Worm (Caenorhabditis elegans) whole organism, midembryonic: Measurements from ENCODE around the gene str-102.

ENCODE experiments used
- T22C8.4 ChIP-seq: fragments of 200-800 bp; sonication (Bioruptor generic); IDR thresholded peaks from 2 replicates; pipeline ENCODE4 v1.3.6; 2022; ENCODE audit warnings: missing genetic modification characterization, missing compliant biosample characterization
- cog-1 ChIP-seq: sonication (generic microtip); optimal IDR thresholded peaks from 2 replicates; lab custom pipeline; 2016; ENCODE audit warnings: missing genetic modification characterization, missing compliant biosample characterization
- flt-1 ChIP-seq: fragments of 200-800 bp; sonication (Bioruptor generic); IDR thresholded peaks from 2 replicates; pipeline ENCODE4 v1.3.6; 2022; ENCODE audit warnings: missing genetic modification characterization, missing compliant biosample characterization
- klf-2 ChIP-seq: fragments of 200-800 bp; sonication (Bioruptor generic); conservative IDR thresholded peaks from 2 replicates; pipeline ENCODE4 v1.3.6; 2022; ENCODE audit warnings: missing genetic modification reagents, missing genetic modification characterization, missing compliant biosample characterization
- med-1 ChIP-seq: sonication (generic microtip); optimal IDR thresholded peaks from 2 replicates; lab custom pipeline; 2017; ENCODE audit warnings: missing genetic modification characterization, mild to moderate bottlenecking, missing compliant biosample characterization, antibody characterized with exemption, missing genetic modification reagents; ENCODE audit not compliant: insufficient read depth
- ref-1 ChIP-seq: fragments of 200-800 bp; sonication (Bioruptor generic); conservative IDR thresholded peaks from 2 replicates; pipeline ENCODE4 v1.3.6; 2022; ENCODE audit warnings: missing genetic modification reagents, missing genetic modification characterization, missing compliant biosample characterization
- tab-1 ChIP-seq: fragments of 200-800 bp; sonication (Bioruptor generic); IDR thresholded peaks from 2 replicates; pipeline ENCODE4 v1.3.6; 2022; ENCODE audit warnings: missing genetic modification characterization, missing compliant biosample characterization
- ztf-23 ChIP-seq: fragments of 200-800 bp; sonication (Bioruptor generic); IDR thresholded peaks from 2 replicates; pipeline ENCODE4 v1.3.6; 2022; ENCODE audit warnings: missing genetic modification reagents, missing genetic modification characterization, missing compliant biosample characterization
- ztf-29 ChIP-seq: fragments of 200-800 bp; sonication (Bioruptor generic); IDR thresholded peaks from 2 replicates; pipeline ENCODE4 v1.3.6; 2022; ENCODE audit warnings: missing genetic modification reagents, missing genetic modification characterization, missing compliant biosample characterization

Gene str-102

DNA sequence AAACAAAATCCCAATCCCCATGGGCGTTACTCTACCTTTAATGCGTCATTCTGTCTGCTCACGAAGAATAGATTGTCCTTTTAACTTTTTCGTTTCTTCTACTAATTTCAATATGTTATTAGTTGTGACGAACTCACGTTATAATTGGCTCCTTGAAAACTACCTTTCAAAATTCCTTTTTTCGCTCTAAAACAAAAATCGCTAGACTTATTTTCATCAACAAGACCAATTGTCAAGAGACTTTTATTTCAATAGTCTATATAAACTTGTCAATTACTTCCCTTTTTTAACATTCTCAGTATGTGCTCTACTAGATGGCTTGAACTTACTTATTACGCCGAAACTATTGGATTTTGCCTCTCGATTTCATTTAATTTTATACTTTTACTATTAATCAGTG is at the start of gene str-102:
str-102 (plus strand) TSS at position 301 of the 400 bp plus-strand sequence.
- no peak for TF ChIP-seq cog-1
- no peak for TF ChIP-seq ztf-29 (GFP tag; lab: Robert Waterston, UW)
- TF ChIP-seq klf-2, result no peak
- no peak for TF ChIP-seq ztf-23 (GFP tag; lab: Robert Waterston, UW)
- no peak for TF ChIP-seq T22C8.4 (GFP tag; lab: Robert Waterston, UW)
- no peak for TF ChIP-seq ref-1 (GFP tag; lab: Robert Waterston, UW)
- no peak for TF ChIP-seq tab-1 (GFP tag; lab: Robert Waterston, UW)
- no peak for TF ChIP-seq med-1
- no peak for TF ChIP-seq flt-1 (GFP tag; lab: Robert Waterston, UW)

DNA sequence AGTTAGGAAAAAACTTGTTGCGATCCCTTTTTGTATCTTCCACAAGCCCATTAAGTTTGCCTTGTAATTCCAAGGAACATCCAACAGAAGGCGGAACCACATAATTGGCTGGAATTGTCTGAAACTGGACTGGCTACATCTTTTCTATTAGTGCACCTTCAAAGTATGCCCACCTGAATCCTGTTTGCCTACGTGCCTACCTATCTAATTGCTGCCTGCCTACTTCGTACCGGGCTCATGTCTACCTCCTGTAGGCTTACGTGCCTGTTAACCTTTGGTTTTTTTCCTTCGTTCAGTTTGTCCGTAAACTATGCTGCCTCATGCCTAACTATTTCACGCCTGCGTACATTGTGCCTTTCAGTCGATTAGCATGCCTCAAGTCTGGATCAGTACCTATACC is 47.4 kb upstream of the str-102 start, which contains the start of gene wrt-7:
wrt-7 (minus strand) TSS at position 101 of the 400 bp plus-strand sequence.
- TF ChIP-seq flt-1 (GFP tag; lab: Robert Waterston, UW) (no peak), ref-1 (GFP tag; lab: Robert Waterston, UW) (no peak), klf-2 (no peak), tab-1 (GFP tag; lab: Robert Waterston, UW) (no peak), med-1 (no peak), ztf-29 (GFP tag; lab: Robert Waterston, UW) (no peak), ztf-23 (GFP tag; lab: Robert Waterston, UW) (no peak), cog-1 (no peak), T22C8.4 (GFP tag; lab: Robert Waterston, UW) (no peak)

ce11 chrV:15339363-15339762 is 45.5 kb upstream of the str-102 start, which contains the start of gene clec-228:
clec-228 (minus strand) TSS chrV:15339463.
- TF ChIP-seq klf-2 (no peak), med-1 (no peak), cog-1 (no peak), T22C8.4 (GFP tag; lab: Robert Waterston, UW) (no peak), ztf-29 (GFP tag; lab: Robert Waterston, UW) (no peak), flt-1 (GFP tag; lab: Robert Waterston, UW) (no peak), ztf-23 (GFP tag; lab: Robert Waterston, UW) (no peak), ref-1 (GFP tag; lab: Robert Waterston, UW) (no peak), tab-1 (GFP tag; lab: Robert Waterston, UW) (no peak)

ce11 chrV:15341404-15341803 is 43.4 kb upstream of the str-102 start, which contains the start of gene clec-229:
clec-229 (minus strand) TSS chrV:15341504.
- no peak for TF ChIP-seq ref-1 (GFP tag; lab: Robert Waterston, UW)
- no peak for TF ChIP-seq cog-1
- no peak for TF ChIP-seq klf-2
- TF ChIP-seq ztf-23 (GFP tag; lab: Robert Waterston, UW), result no peak
- no peak for TF ChIP-seq T22C8.4 (GFP tag; lab: Robert Waterston, UW)
- TF ChIP-seq ztf-29 (GFP tag; lab: Robert Waterston, UW), result no peak
- no peak for TF ChIP-seq flt-1 (GFP tag; lab: Robert Waterston, UW)
- TF ChIP-seq tab-1 (GFP tag; lab: Robert Waterston, UW), result no peak
- TF ChIP-seq med-1, result no peak

- TF ChIP-seq ztf-29 (GFP tag; lab: Robert Waterston, UW) (no peak), flt-1 (GFP tag; lab: Robert Waterston, UW) (no peak), med-1 (no peak), cog-1 (no peak), ref-1 (GFP tag; lab: Robert Waterston, UW) (no peak), klf-2 (no peak), tab-1 (GFP tag; lab: Robert Waterston, UW) (no peak), ztf-23 (GFP tag; lab: Robert Waterston, UW) (no peak), T22C8.4 (GFP tag; lab: Robert Waterston, UW) (no peak)
These were observed 40.4 kb upstream of the str-102 start, which contains the start of gene wrt-8 for ce11 chrV:15344481-15344880. wrt-8 (minus strand) TSS chrV:15344581.

- TF ChIP-seq flt-1 (GFP tag; lab: Robert Waterston, UW), result no peak
These were observed 37.5 kb upstream of the str-102 start, which contains the start of gene C29F3.3 for ce11 chrV:15347292-15347691. C29F3.3 (minus strand) TSS chrV:15347392.

ce11 chrV:15349044-15349443 is 35.8 kb upstream of the str-102 start, which contains the start of gene clec-230:
clec-230 (minus strand) TSS chrV:15349144.
- no peak for TF ChIP-seq cog-1
- TF ChIP-seq flt-1 (GFP tag; lab: Robert Waterston, UW), result no peak
- TF ChIP-seq ztf-29 (GFP tag; lab: Robert Waterston, UW), result no peak
- TF ChIP-seq tab-1 (GFP tag; lab: Robert Waterston, UW), result no peak
- TF ChIP-seq klf-2, result no peak
- TF ChIP-seq ref-1 (GFP tag; lab: Robert Waterston, UW), result no peak
- TF ChIP-seq med-1, result no peak
- TF ChIP-seq ztf-23 (GFP tag; lab: Robert Waterston, UW), result no peak
- TF ChIP-seq T22C8.4 (GFP tag; lab: Robert Waterston, UW), result no peak

DNA sequence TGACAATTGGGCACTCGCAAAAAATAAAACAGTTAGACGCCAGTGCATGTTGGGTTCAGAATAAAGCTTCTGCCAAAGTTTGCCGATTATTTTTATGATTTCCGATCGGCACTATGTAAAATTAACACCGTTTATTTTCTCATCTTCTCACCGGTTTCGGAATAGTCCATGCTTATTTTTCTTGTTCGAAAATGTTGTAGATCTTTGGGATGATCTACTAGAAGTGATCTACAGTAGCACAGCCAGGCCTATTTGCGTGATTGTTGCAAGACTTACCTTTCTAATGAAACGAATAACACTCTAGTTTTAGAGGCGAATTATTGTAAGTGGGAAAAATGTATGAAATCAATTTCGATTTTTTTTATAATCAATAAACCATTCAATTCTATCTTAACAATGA is 34.2 kb upstream of the str-102 start, which contains the start of gene clec-231:
clec-231 (minus strand) TSS at position 101 of the 400 bp plus-strand sequence.
- TF ChIP-seq flt-1 (GFP tag; lab: Robert Waterston, UW), result no peak
- no peak for TF ChIP-seq cog-1
- TF ChIP-seq ztf-29 (GFP tag; lab: Robert Waterston, UW), result no peak
- no peak for TF ChIP-seq ref-1 (GFP tag; lab: Robert Waterston, UW)
- TF ChIP-seq tab-1 (GFP tag; lab: Robert Waterston, UW), result no peak
- TF ChIP-seq ztf-23 (GFP tag; lab: Robert Waterston, UW), result no peak
- no peak for TF ChIP-seq med-1
- TF ChIP-seq klf-2, result no peak
- no peak for TF ChIP-seq T22C8.4 (GFP tag; lab: Robert Waterston, UW)

DNA sequence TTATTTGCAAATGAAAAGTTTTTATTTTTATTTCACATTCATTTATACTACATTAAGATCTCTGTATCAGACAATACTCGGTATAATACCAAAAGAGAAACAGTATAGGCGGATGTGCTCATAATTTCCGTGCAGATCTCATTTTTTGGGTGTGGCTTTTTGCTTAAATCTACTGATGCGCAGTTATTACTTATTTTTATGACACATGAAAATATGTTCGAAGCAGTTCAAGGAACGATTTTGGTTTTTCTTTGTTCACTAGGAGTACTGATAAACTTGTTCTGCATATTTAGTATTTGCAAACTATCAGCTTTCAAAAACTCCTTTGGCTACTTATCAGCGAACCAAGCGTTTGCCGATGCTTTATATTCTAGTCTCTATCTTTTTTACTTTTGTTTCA is 32.5 kb upstream of the str-102 start, which contains the start of gene srx-58:
srx-58 (plus strand) TSS at position 301 of the 400 bp plus-strand sequence.
- no peak for TF ChIP-seq klf-2
- no peak for TF ChIP-seq tab-1 (GFP tag; lab: Robert Waterston, UW)
- TF ChIP-seq ztf-29 (GFP tag; lab: Robert Waterston, UW), result no peak
- TF ChIP-seq cog-1, result no peak
- TF ChIP-seq flt-1 (GFP tag; lab: Robert Waterston, UW), result no peak
- no peak for TF ChIP-seq med-1
- TF ChIP-seq ztf-23 (GFP tag; lab: Robert Waterston, UW), result no peak
- TF ChIP-seq T22C8.4 (GFP tag; lab: Robert Waterston, UW), result no peak
- no peak for TF ChIP-seq ref-1 (GFP tag; lab: Robert Waterston, UW)

DNA sequence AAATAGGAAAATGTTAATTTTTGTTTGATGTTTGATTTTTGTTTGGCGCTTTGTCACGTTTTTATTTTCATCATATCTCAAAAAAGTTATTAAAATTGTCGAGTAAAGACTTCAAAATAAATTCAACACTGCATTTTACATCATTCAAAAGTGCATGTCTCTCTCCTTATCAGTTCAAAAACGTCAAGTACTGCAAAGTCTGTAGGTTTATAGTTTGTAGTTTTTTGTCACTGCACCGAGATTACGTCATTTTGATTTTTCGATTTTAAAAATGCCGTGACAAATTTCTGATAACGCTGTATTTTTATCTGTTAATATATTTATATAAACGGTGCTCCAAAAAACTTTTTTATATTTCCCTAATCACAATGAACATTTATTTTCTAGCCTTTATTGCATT is 30.2 kb upstream of the str-102 start, which contains the start of gene C29F3.7:
C29F3.7 (plus strand) TSS at position 254 of the 400 bp plus-strand sequence.
- no peak for TF ChIP-seq med-1
- no peak for TF ChIP-seq ref-1 (GFP tag; lab: Robert Waterston, UW)
- TF ChIP-seq tab-1 (GFP tag; lab: Robert Waterston, UW), result no peak
- no peak for TF ChIP-seq T22C8.4 (GFP tag; lab: Robert Waterston, UW)
- no peak for TF ChIP-seq ztf-23 (GFP tag; lab: Robert Waterston, UW)
